Fruit fly (Drosophila melanogaster) S2 (cell line): Measurements from ENCODE around the gene CG4362.

Source experiments
- CG8478 ChIP-seq: fragments of >200 bp; optimal IDR thresholded peaks from 2 replicates; lab custom pipeline; 2018
- CTCF ChIP-seq, 2 experiments: fragments of >200 bp; optimal IDR thresholded peaks; 2 replicates each; lab custom pipeline; 2018

- TF ChIP-seq CG8478 (lab: Kevin White, UChicago) (no peak), CTCF (optimal IDR thresholded peaks at IDR 0.05; lab: Kevin White, UChicago) (no peak)
Measured at dm6 chr3R:20265969-20266368, 41.4 kb downstream of the CG4362 start.
